Fruit fly (Drosophila melanogaster): ENCODE results near the gene mex1.

dm6 chr3L:15513264-15513663 is 6.1 kb downstream of the mex1 start:
- TF ChIP-seq CTCF (optimal IDR thresholded peaks at IDR 0.05) (no peak), CG8478 (optimal IDR thresholded peaks at IDR 0.05) (no peak)
